Worm (Caenorhabditis elegans): ENCODE data around the gene srh-47.

Gene srh-47

DNA sequence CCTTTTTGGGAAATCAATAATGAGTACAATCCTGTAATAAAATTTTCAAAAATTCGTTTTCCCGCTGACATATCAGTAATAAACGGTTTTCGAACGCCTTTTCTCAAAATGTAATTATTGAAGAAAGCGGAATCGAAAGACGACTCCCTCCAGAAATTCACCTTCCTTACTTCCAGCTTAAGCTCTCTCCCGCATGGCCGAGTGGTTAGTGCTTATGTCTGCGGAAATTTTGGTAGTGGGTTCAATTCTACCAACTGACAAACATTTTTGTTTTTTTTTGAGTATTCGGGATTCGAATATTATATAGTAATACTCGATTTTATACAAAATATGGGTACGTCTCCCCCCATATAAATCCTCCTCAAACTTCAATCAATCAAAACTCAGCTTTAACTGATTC lies 31.4 kb upstream of the srh-47 start (continued):
- TF ChIP-seq tra-1 (GFP tag; IDR thresholded peaks at IDR 0.05) (0 out of 2 replicates have a peak, but pooled peaks have one; percentile 17), T26A8.4 (GFP tag; IDR thresholded peaks at IDR 0.05) (0 out of 2 replicates have a peak, but pooled peaks have one; percentile 21), vab-7 (GFP tag; IDR thresholded peaks at IDR 0.05) (peak; percentile 82), zip-11 (GFP tag; IDR thresholded peaks at IDR 0.05) (0 out of 2 replicates have a peak, but pooled peaks have one; percentile 57), Y105C5A.15 (GFP tag; IDR thresholded peaks at IDR 0.05) (peak; percentile 57; the same call in 1 of the 2 replicates), madf-5 (GFP tag; IDR thresholded peaks at IDR 0.05) (peak in 1 of 2 experiments; percentile 89; a peak in 1 of 4 replicates), arid-1 (GFP tag; conservative IDR thresholded peaks at IDR 0.05) (peak; percentile 85), lim-7 (GFP tag; IDR thresholded peaks at IDR 0.05) (peak; percentile 88)

DNA sequence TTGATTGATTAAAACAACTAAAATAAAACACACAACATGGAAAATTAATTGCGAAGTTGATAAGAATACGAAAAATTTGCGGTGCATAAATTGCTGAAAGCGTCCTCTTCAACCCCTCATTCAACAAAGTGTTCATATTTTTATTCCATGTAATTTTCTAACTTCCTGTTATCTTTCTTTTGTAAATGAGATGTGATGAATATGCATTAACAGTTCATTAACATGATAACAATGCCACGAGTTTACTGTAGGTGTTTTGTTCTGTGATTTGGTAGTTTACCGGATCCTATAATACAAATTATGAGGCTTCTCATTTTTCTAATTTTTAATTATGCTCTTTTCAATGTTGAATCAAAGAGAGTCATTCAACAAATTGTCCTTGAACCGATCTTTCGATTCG lies 28.7 kb upstream of the srh-47 start, which contains the start of gene F47G9.6:
F47G9.6 (plus strand) TSS at position 301 of the 400 bp plus-strand sequence.
- TF ChIP-seq madf-9 (GFP tag; conservative IDR thresholded peaks at IDR 0.05) (no peak), skn-1 (tag; optimal IDR thresholded peaks at IDR 0.05) (no peak), ctbp-1 (GFP tag; IDR thresholded peaks at IDR 0.05) (no peak), aha-1 (tag) (no peak), snpc-1.2 (GFP tag; IDR thresholded peaks at IDR 0.05) (no peak)

DNA sequence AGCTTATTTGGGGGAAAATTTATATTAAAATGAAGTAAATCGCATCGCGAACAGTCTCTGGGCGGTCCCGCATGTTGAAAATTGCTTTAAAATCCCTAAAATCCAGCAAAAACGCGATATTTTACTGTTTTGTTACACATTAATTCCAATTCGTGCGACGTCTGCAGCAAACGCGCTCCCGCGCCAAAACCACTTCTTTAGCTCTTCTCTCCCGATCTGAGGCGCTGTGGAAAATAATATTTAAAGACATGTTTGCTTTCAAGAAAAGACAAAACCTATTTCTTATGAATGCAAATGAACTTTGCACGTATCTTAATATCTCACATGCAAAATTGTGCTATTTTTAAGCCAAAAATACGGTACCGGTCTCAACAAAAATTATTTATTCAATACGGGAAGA lies 28.2 kb upstream of the srh-47 start:
- TF ChIP-seq ceh-44 (GFP tag; IDR thresholded peaks at IDR 0.05) (peak; percentile 65; the same call in 1 of the 2 replicates), D1046.2 (GFP tag; IDR thresholded peaks at IDR 0.05) (0 out of 2 replicates have a peak, but pooled peaks have one; percentile 42), lin-38 (GFP tag; IDR thresholded peaks at IDR 0.05) (peak; percentile 88)

DNA sequence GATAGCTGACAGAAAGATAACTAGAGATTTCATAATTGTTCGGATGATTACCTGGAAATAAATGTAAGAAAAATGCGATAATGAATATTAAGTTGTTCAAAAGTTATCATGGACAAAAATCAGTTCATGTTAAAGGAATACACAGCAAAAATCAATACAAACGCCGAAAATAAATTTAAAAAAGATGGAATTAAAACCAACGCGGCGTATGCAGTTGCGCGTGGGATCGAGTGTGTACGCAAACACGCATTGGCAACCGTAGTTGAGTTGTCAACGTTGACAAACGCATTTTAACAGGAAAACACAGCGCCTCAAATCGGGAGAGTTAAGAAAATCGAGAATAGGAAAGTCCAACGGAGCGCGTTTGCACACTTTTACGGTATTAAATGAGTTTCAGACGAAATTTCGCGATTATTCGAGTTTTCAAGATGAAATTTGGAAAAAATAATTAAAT lies 26.5 kb upstream of the srh-47 start, which contains the start of gene tmed-10:
tmed-10 (minus strand) TSS at position 51 of the 454 bp plus-strand sequence.
- TF ChIP-seq nhr-76 (tag; optimal IDR thresholded peaks at IDR 0.05) = no peak
- no peak for TF ChIP-seq F37D6.2 (tag; optimal IDR thresholded peaks at IDR 0.05)
- TF ChIP-seq nhr-11 (tag; optimal IDR thresholded peaks at IDR 0.05) = no peak
- TF ChIP-seq snpc-4 (tag; optimal IDR thresholded peaks at IDR 0.05) = no peak
- TF ChIP-seq zag-1 (tag; optimal IDR thresholded peaks at IDR 0.05) = no peak
- TF ChIP-seq T26A8.4 (GFP tag; IDR thresholded peaks at IDR 0.05) = peak; percentile 65; the same call in 1 of the 2 replicates
- no peak for TF ChIP-seq nhr-10 (tag; optimal IDR thresholded peaks at IDR 0.05)
- TF ChIP-seq F26F4.8 (GFP tag; conservative IDR thresholded peaks at IDR 0.05) = no peak
- no peak for TF ChIP-seq spr-1 (tag; optimal IDR thresholded peaks at IDR 0.05)
- peak; percentile 62 for TF ChIP-seq snpc-1.2 (GFP tag; IDR thresholded peaks at IDR 0.05)
- no peak for TF ChIP-seq sdz-12 (GFP tag; optimal IDR thresholded peaks at IDR 0.05)
- no peak for TF ChIP-seq nhr-25 (tag; optimal IDR thresholded peaks at IDR 0.05; ENCODE audit: borderline replicate concordance, insufficient read depth)
- TF ChIP-seq mxl-2 (GFP tag; conservative IDR thresholded peaks at IDR 0.05) = no peak
- TF ChIP-seq lin-39 (tag; optimal IDR thresholded peaks at IDR 0.05) = no peak
- TF ChIP-seq spr-3 (GFP tag; optimal IDR thresholded peaks at IDR 0.05) = no peak
- no peak for TF ChIP-seq F10B5.3 (tag; optimal IDR thresholded peaks at IDR 0.05)
- TF ChIP-seq ctbp-1 (GFP tag; IDR thresholded peaks at IDR 0.05) = 0 out of 2 replicates have a peak, but pooled peaks have one; percentile 24
- TF ChIP-seq Y5F2A.4 (GFP tag; optimal IDR thresholded peaks at IDR 0.05) = no peak
- TF ChIP-seq nhr-102 (tag; optimal IDR thresholded peaks at IDR 0.05) = no peak
- TF ChIP-seq lin-13 (GFP tag; optimal IDR thresholded peaks at IDR 0.05) = peak; percentile 10
- no peak for TF ChIP-seq lin-29 (GFP tag; IDR thresholded peaks at IDR 0.05)
- TF ChIP-seq madf-5 (GFP tag; IDR thresholded peaks at IDR 0.05) = no peak
- no peak for TF ChIP-seq ama-1 (optimal IDR thresholded peaks at IDR 0.05)
- no peak for TF ChIP-seq aha-1 (tag)
- TF ChIP-seq Y105C5A.15 (GFP tag; IDR thresholded peaks at IDR 0.05) = no peak
- no peak for TF ChIP-seq tag-97 (GFP tag; IDR thresholded peaks at IDR 0.05)
- peak; percentile 53; the same call in 1 of the 2 replicates for TF ChIP-seq ceh-44 (GFP tag; IDR thresholded peaks at IDR 0.05)
- TF ChIP-seq T20F7.1 (GFP tag; optimal IDR thresholded peaks at IDR 0.05) = peak; percentile 50
- TF ChIP-seq tra-1 (GFP tag; IDR thresholded peaks at IDR 0.05) = 0 out of 2 replicates have a peak, but pooled peaks have one; percentile 18
- TF ChIP-seq rbr-2 (tag; optimal IDR thresholded peaks at IDR 0.05) = peak; percentile 50
- peak; percentile 66; the same call in 1 of the 2 replicates for TF ChIP-seq egl-43 (GFP tag; IDR thresholded peaks at IDR 0.05)
- TF ChIP-seq ces-1 (GFP tag; optimal IDR thresholded peaks at IDR 0.05) = no peak
- no peak for TF ChIP-seq zfp-2 (tag; optimal IDR thresholded peaks at IDR 0.05)
- TF ChIP-seq dpl-1 (GFP tag; optimal IDR thresholded peaks at IDR 0.05) = peak; percentile 54
- no peak for TF ChIP-seq arid-1 (GFP tag; conservative IDR thresholded peaks at IDR 0.05)
- no peak for TF ChIP-seq nhr-42 (GFP tag; IDR thresholded peaks at IDR 0.05)
- no peak for TF ChIP-seq daf-12 (tag; optimal IDR thresholded peaks at IDR 0.05)
